Fruit fly (Drosophila melanogaster): ENCODE data around the gene Mt2.

The Mt2 gene

DNA sequence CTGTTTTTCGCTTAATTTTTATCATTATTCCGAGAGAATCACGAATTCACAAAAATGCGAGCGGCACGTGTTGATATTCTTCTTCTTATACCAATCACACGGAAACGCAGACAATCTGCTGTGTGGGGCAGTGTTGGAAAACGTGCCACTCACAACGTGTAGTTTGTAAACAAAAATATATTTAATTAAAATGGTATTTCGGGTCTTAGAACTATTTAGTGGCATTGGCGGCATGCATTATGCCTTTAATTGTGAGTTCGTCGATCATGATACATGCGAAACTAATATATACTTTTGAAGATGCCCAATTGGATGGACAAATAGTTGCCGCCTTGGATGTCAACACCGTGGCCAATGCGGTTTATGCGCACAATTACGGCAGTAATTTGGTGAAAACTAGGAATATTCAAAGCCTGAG is at the start of gene Mt2, which contains the start of gene CG6712:
Gene Mt2 (plus strand): TSS at position 130 of the 418 bp plus-strand sequence.
Gene CG6712 (minus strand): TSS at position 116 of the 418 bp plus-strand sequence.
- no peak for TF ChIP-seq noc (tag; optimal IDR thresholded peaks at IDR 0.05)

DNA sequence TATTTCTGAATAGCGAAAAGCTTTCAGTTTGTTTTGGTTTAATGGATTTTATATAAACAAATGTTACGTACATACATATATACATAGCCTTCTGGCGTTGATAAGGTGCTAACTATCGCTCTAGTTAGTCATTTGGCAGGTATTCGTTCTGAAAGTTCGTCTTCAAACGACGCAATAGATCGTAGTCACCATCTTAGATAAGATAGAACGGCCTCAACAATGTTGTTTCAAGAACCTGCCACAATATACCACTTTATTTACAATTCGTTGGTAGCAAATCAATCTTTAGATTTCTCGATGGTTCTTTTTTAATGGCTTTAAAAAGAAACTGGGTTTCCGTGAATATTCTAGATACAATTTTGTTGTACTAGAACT is 49.5 kb upstream of the Mt2 start:
- TF ChIP-seq noc (tag; optimal IDR thresholded peaks at IDR 0.05): peak; percentile 50

- TF ChIP-seq noc (tag; optimal IDR thresholded peaks at IDR 0.05): no peak
These were observed 47.6 kb upstream of the Mt2 start, which contains the start of gene Plzf for dm6 chr2L:12048723-12049122. Gene Plzf, minus strand, starts transcription at chr2L:12048918.

- TF ChIP-seq noc (tag; optimal IDR thresholded peaks at IDR 0.05): no peak
These were observed 47.2 kb upstream of the Mt2 start, which contains the start of gene PLCXD for dm6 chr2L:12049133-12049532. Gene PLCXD, plus strand, starts transcription at chr2L:12049418.

- no peak for TF ChIP-seq noc (tag; optimal IDR thresholded peaks at IDR 0.05)
These were observed 43.0 kb upstream of the Mt2 start for dm6 chr2L:12053365-12053764.

dm6 chr2L:12055837-12056388 is 40.4 kb upstream of the Mt2 start, which contains the start of the genes JhI-21, RpL7-like and CG34164:
Gene JhI-21, minus strand, starts transcription at chr2L:12056042.
Gene RpL7-like, plus strand, starts transcription at chr2L:12056326.
Gene CG34164, plus strand, starts transcription at chr2L:12056348.
- TF ChIP-seq noc (tag; optimal IDR thresholded peaks at IDR 0.05): no peak

DNA sequence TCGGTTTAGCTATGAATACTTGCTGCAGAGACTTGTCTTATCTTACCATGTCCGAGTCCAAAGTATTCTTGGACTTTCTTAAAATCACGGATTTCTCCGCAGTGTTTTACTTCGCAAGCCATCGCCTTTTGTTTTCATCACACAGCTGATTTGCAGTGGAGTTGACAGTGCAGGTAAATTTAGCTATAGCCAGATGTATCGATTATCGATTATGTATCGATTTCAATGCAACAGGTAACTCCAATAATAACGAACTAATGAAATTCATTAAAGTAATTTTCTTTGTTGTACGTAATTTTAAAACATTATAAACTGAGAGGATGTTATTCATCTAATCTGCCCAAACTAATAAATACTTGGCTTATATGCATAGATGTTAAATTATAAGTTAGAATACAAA is 33.3 kb upstream of the Mt2 start, which contains the start of gene Rab3-GAP:
Gene Rab3-GAP (minus strand): TSS at position 150 of the 400 bp plus-strand sequence.
- no peak for TF ChIP-seq noc (tag; optimal IDR thresholded peaks at IDR 0.05)

dm6 chr2L:12065683-12066386 is 30.5 kb upstream of the Mt2 start:
- no peak for TF ChIP-seq noc (tag; optimal IDR thresholded peaks at IDR 0.05)

DNA sequence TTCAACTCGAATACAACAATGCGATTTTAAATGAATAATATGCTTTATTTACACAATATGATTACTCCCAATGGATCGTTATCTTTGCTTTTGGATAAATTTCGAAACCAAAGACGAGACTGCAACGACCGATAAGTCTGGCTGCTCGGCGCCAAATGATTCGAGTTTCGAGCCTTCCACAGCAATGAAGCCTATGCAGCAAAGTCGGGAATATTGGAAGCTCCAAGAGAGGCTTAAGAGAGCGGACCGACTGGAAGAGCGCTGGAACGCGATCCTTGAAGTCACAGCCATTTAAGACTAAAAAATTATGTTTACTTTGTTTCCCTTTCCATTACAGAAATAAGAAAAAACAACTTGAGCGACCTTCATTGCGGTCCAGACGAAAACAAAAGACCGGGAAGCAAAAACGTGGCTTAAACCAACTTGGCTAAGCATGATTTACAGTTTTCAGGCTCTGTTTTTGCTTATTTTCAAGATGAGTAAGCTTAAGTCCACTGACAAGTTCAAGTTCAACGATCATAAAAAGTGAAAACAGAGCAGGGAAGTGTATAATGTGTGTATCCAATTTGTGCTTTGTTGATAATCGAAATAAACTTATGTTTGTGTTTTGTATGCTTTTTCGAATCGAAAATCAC is 29.6 kb upstream of the Mt2 start, which contains the start of gene firl:
Gene firl (minus strand): TSS at position 159 of the 635 bp plus-strand sequence.
- no peak for TF ChIP-seq noc (tag; optimal IDR thresholded peaks at IDR 0.05)

dm6 chr2L:12075850-12076249 is 20.5 kb upstream of the Mt2 start, which contains the start of gene CG14947:
Gene CG14947, plus strand, starts transcription at chr2L:12076100.
- no peak for TF ChIP-seq noc (tag; optimal IDR thresholded peaks at IDR 0.05)

DNA sequence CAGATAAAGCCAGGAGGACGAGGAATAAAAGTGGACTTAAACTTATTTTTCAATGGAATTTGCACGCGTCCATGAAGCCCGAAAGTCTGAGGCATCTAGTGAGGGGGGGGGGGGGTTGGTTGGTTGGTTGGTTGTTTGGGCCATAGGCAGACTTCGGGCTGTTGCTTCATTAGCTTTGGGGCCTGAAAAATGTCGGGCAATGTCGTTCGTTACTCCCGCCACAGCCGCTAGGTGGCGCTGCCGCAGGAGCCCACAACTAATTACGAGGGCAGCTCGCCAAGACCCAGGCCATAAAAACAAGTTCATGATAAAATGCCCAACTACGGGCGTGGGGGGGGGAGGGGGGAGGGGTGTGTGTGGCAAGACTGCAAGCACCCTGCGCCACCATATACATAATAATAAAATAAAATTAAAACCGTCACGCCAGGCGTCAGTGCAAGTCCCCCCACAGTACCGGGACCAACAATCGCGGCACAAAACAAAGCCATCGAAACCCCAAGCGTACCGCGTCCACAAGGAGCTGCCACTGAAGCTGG is 18.1 kb upstream of the Mt2 start:
- TF ChIP-seq noc (tag; optimal IDR thresholded peaks at IDR 0.05): no peak

dm6 chr2L:12078695-12079094 is 17.6 kb upstream of the Mt2 start:
- no peak for TF ChIP-seq noc (tag; optimal IDR thresholded peaks at IDR 0.05)

DNA sequence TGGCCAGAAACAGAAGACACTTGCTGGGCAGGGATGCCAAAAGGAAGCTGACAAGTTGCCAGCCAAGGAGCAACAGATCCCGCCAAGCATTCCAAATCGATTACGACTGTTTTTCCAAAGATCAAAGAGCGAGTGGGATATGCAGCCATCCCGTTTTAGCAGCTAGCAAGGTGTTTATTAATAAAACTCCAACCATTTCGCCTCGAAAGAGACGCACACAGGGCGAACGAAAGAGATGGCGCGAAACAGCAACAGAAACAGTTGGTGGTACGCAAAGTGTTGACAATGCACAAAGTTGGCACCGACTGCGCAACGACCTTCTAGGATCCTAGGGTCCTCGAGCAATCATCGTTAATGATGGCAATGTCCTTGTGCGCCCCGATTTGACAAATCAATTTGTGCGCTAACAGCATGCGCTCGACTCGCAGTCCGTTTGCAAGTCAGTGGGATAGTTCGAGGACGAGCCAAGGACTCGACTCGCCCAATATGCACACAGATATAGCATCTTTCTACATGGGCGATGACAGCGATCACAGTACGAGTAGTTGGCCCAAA is 16.4 kb upstream of the Mt2 start:
- TF ChIP-seq noc (tag; optimal IDR thresholded peaks at IDR 0.05): no peak

DNA sequence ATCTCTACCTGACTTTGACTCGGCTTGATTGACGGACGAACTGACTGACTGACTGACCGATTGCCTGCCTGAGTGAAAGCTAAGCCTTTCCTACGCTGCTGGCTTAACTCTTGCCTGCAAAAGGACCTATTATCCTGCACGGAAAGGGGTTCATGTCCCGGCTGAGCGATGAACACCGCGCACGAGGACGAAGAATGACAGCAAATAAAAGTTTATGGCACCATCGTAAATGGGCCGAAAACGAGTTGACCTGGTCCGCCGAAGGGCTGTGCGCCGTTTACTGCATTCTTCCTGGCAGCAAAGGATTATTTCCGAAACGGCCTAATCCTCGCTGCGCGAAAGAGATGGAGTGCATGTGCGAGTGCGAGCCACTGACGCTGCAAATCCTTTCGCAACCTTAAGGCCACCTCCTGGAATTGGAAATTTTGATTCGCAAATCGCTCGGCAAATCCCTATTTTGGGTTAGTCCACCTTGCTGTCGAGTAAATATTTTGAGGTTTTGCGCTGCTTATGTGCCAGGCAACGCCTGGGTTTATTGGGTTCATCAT is 15.1 kb upstream of the Mt2 start:
- no peak for TF ChIP-seq noc (tag; optimal IDR thresholded peaks at IDR 0.05)

DNA sequence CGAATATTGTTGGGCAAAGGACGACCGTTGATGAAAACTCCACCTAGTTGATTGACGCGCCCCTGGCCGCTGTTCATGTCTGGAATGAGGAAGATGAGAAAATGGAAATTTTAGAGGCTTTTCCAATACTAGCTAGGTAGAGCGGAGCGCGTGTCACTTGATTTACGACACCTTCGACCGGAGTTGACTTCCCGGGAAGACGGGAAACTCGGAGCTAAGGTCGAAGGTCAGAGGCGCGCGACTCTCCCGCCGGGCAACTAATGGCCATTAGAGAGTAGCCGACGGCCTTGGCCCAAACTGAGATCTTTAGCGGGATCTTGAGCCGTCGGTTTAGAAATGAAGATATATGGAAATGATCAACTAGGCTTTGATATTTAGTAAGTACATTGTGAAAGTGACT is 11.3 kb upstream of the Mt2 start:
- TF ChIP-seq noc (tag; optimal IDR thresholded peaks at IDR 0.05): no peak
